Fruit fly (Drosophila melanogaster) whole organism, adult: ENCODE measurements around the gene CG31663.

Source experiments
- CG7045 ChIP-seq: fragments of 200-800 bp; sonication (Bioruptor generic); optimal IDR thresholded peaks from 2 replicates; lab custom pipeline; 2017; ENCODE audit warnings: missing biosample characterization, mild to moderate bottlenecking, missing genetic modification characterization
- cnc ChIP-seq, 2 experiments: fragments of >200 bp; optimal IDR thresholded peaks; 2 replicates each; lab custom pipeline; 2017
- tj ChIP-seq: fragments of 200-800 bp; sonication (Bioruptor generic); optimal IDR thresholded peaks from 3 replicates; lab custom pipeline; 2017; ENCODE audit warnings: missing biosample characterization, mild to moderate bottlenecking, missing genetic modification characterization, moderate library complexity

DNA sequence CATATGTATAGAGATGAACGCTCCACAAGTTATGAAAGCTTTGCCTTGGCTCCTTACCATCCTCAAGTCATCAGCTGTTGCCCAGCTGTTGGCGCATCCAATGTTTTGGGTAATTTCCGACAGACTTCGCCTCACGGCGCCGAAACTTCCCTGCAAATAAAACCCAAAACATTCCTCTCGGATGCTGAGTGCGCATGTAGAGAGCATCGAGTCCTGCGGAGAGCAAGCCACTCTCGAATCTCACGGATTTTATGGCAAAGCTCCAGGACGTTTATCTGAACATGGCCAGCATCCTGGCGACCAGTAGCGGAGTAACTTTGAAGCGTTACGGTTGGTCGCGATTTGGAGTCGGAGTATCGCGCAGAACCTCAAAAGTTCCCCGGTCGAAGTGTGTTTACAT is 45.0 kb downstream of the CG31663 start, which contains the start of gene wry:
- TF ChIP-seq cnc (optimal IDR thresholded peaks at IDR 0.05; lab: Kevin White, UChicago) (no peak), tj (no peak), CG7045 (GFP tag; lab: Kevin White, UChicago) (no peak)
